Fruit fly (Drosophila melanogaster): ENCODE measurements around the gene CG14573.

Gene CG14573

dm6 chr3L:21728616-21729047, 5.3 kb upstream of the CG14573 start, which contains the start of the genes CG11247 and Polr2H (continued):
- peak; percentile 90 for TF ChIP-seq CG33213 (GFP tag; optimal IDR thresholded peaks at IDR 0.05)
- TF ChIP-seq ham (GFP tag; IDR thresholded peaks at IDR 0.05) = peak; percentile 64; the same call in 1 of the 2 replicates
- peak; percentile 89 for TF ChIP-seq gt (GFP tag; IDR thresholded peaks at IDR 0.05)
- TF ChIP-seq onecut (GFP tag; IDR thresholded peaks at IDR 0.05) = peak; percentile 61
- peak; percentile 93 for TF ChIP-seq ssp (GFP tag; IDR thresholded peaks at IDR 0.05)
- peak; percentile 89 for TF ChIP-seq CG8089 (GFP tag; optimal IDR thresholded peaks at IDR 0.05)
- no peak for TF ChIP-seq pita (GFP tag; optimal IDR thresholded peaks at IDR 0.05)
- TF ChIP-seq corto (GFP tag; optimal IDR thresholded peaks at IDR 0.05) = no peak
- peak; percentile 90 for TF ChIP-seq da (GFP tag; optimal IDR thresholded peaks at IDR 0.05)
- TF ChIP-seq CG32772 (GFP tag; IDR thresholded peaks at IDR 0.05) = peak; percentile 92
- TF ChIP-seq CG9817 (tag; optimal IDR thresholded peaks at IDR 0.05) = peak; percentile 94
- no peak for TF ChIP-seq h (optimal IDR thresholded peaks at IDR 0.05)
- TF ChIP-seq Atf-2 (GFP tag; optimal IDR thresholded peaks at IDR 0.05) = peak; percentile 90
- TF ChIP-seq Lpt (GFP tag; optimal IDR thresholded peaks at IDR 0.05) = no peak
- peak; percentile 92 for TF ChIP-seq tgo (GFP tag; IDR thresholded peaks at IDR 0.05)
- TF ChIP-seq CG1792 (GFP tag; optimal IDR thresholded peaks at IDR 0.05) = peak; percentile 89
- peak; percentile 86 for TF ChIP-seq CG10209 (GFP tag; optimal IDR thresholded peaks at IDR 0.05)
- peak; percentile 91 for TF ChIP-seq dan (GFP tag; IDR thresholded peaks at IDR 0.05)
- peak; percentile 78 for TF ChIP-seq btn (GFP tag; optimal IDR thresholded peaks at IDR 0.05)
- TF ChIP-seq sob (GFP tag; IDR thresholded peaks at IDR 0.05) = peak; percentile 94
- TF ChIP-seq NK7.1 (GFP tag; optimal IDR thresholded peaks at IDR 0.05) = peak; percentile 72
- TF ChIP-seq exex (tag; optimal IDR thresholded peaks at IDR 0.05) = no peak
- no peak for TF ChIP-seq HLHmδ (GFP tag; optimal IDR thresholded peaks at IDR 0.05)
- TF ChIP-seq trh (GFP tag; optimal IDR thresholded peaks at IDR 0.05) = peak; percentile 88
- TF ChIP-seq Hsf (GFP tag; optimal IDR thresholded peaks at IDR 0.05) = peak; percentile 97
- TF ChIP-seq CG16863 (GFP tag; optimal IDR thresholded peaks at IDR 0.05) = peak; percentile 94
- TF ChIP-seq CG6272 (GFP tag; IDR thresholded peaks at IDR 0.05) = peak; percentile 95
- peak; percentile 71; the same call in 1 of the 2 replicates for TF ChIP-seq Poxn (GFP tag; IDR thresholded peaks at IDR 0.05)
- TF ChIP-seq gcm2 (GFP tag; optimal IDR thresholded peaks at IDR 0.05) = peak; percentile 68
- peak; percentile 89 for TF ChIP-seq CG14014 (GFP tag; IDR thresholded peaks at IDR 0.05)
- peak; percentile 73 for TF ChIP-seq CG10959 (GFP tag; IDR thresholded peaks at IDR 0.05)
- TF ChIP-seq Pdp1 (GFP tag; optimal IDR thresholded peaks at IDR 0.05) = peak; percentile 89 to 97
- peak; percentile 51 for TF ChIP-seq CG12071 (GFP tag; optimal IDR thresholded peaks at IDR 0.05)
- TF ChIP-seq hth (optimal IDR thresholded peaks at IDR 0.05) = no peak
- TF ChIP-seq CG7372 (GFP tag; IDR thresholded peaks at IDR 0.05) = peak; percentile 93
- peak; percentile 71 for TF ChIP-seq Doc3 (GFP tag; IDR thresholded peaks at IDR 0.05; ENCODE audit: partially characterized antibody)
- TF ChIP-seq Med (GFP tag) = peak; percentile 99
- no peak for TF ChIP-seq chinmo (GFP tag; IDR thresholded peaks at IDR 0.05; ENCODE audit: partially characterized antibody)
- peak; percentile 91 for TF ChIP-seq gro (GFP tag; optimal IDR thresholded peaks at IDR 0.05)
- peak; percentile 87 for TF ChIP-seq Bdp1 (GFP tag; optimal IDR thresholded peaks at IDR 0.05)
- no peak for TF ChIP-seq Trl (optimal IDR thresholded peaks at IDR 0.05)
- peak; percentile 95 for TF ChIP-seq Trl (GFP tag; optimal IDR thresholded peaks at IDR 0.05)
- peak; percentile 100 for TF ChIP-seq Sin3A (optimal IDR thresholded peaks at IDR 0.05)
- peak; percentile 85; the same call in 1 of the 2 replicates for TF ChIP-seq cas (GFP tag; IDR thresholded peaks at IDR 0.05)
- peak; percentile 90 for TF ChIP-seq CG16815 (GFP tag; optimal IDR thresholded peaks at IDR 0.05)
- peak; percentile 59 for TF ChIP-seq CG2129 (GFP tag; IDR thresholded peaks at IDR 0.05; ENCODE audit: partially characterized antibody)
- peak; percentile 29 for TF ChIP-seq odd (GFP tag; optimal IDR thresholded peaks at IDR 0.05)
- peak; percentile 92 for TF ChIP-seq ems (GFP tag; optimal IDR thresholded peaks at IDR 0.05)
- TF ChIP-seq CrebB (tag; optimal IDR thresholded peaks at IDR 0.05) = peak; percentile 76
- TF ChIP-seq repo (GFP tag; optimal IDR thresholded peaks at IDR 0.05) = peak; percentile 89
- TF ChIP-seq Ravus (GFP tag; IDR thresholded peaks at IDR 0.05) = peak; percentile 72
- TF ChIP-seq CG17328 (GFP tag; IDR thresholded peaks at IDR 0.05) = peak; percentile 86
- peak; percentile 83 for TF ChIP-seq Oaz (GFP tag; IDR thresholded peaks at IDR 0.05)
